Fruit fly (Drosophila melanogaster) whole organism, embryonic: Measurements from ENCODE around the gene Ppm1.

ENCODE experiments used
- Antp ChIP-seq: fragments of 200-800 bp; sonication (Bioruptor generic); optimal IDR thresholded peaks from 3 replicates; lab custom pipeline; 2016; ENCODE audit warnings: missing biosample characterization, missing genetic modification characterization
- Asciz ChIP-seq: fragments of 200-800 bp; sonication (Bioruptor generic); optimal IDR thresholded peaks from 2 replicates; lab custom pipeline; 2017; ENCODE audit warnings: missing biosample characterization, mild to moderate bottlenecking, missing genetic modification characterization, missing genetic modification reagents
- Bdp1 ChIP-seq: fragments of 200-800 bp; sonication (Bioruptor generic); optimal IDR thresholded peaks from 3 replicates; lab custom pipeline; 2016; ENCODE audit warnings: missing biosample characterization, missing genetic modification characterization
- CG10267 ChIP-seq: fragments of 200-800 bp; sonication (Bioruptor generic); optimal IDR thresholded peaks from 2 replicates; lab custom pipeline; 2018; ENCODE audit warnings: missing biosample characterization, mild to moderate bottlenecking, missing genetic modification characterization, moderate library complexity
- CG12104 ChIP-seq: fragments of 200-800 bp; sonication (Bioruptor generic); optimal IDR thresholded peaks from 3 replicates; lab custom pipeline; 2016; ENCODE audit warnings: missing biosample characterization, missing genetic modification characterization
- CG13296 ChIP-seq: fragments of 200-800 bp; sonication (Bioruptor generic); optimal IDR thresholded peaks from 3 replicates; lab custom pipeline; 2018; ENCODE audit warnings: missing biosample characterization, mild to moderate bottlenecking, missing genetic modification characterization
- CG1602 ChIP-seq: fragments of 200-800 bp; sonication (Bioruptor generic); optimal IDR thresholded peaks from 3 replicates; lab custom pipeline; 2016; ENCODE audit warnings: missing biosample characterization, missing genetic modification characterization
- CG2116 ChIP-seq: fragments of 200-800 bp; sonication (Bioruptor generic); optimal IDR thresholded peaks from 3 replicates; lab custom pipeline; 2018; ENCODE audit warnings: missing biosample characterization, mild to moderate bottlenecking, missing genetic modification characterization
- CG2199 ChIP-seq: fragments of 200-800 bp; sonication (Bioruptor generic); IDR thresholded peaks from 3 replicates; pipeline ENCODE4 v1.3.6; 2022; ENCODE audit warnings: missing biosample characterization, missing genetic modification characterization
- CG2875 ChIP-seq: fragments of 200-800 bp; sonication (Bioruptor generic); optimal IDR thresholded peaks from 2 replicates; lab custom pipeline; 2017; ENCODE audit warnings: missing biosample characterization, mild to moderate bottlenecking, missing genetic modification characterization, missing genetic modification reagents
- CG3163 ChIP-seq: fragments of 200-800 bp; sonication (Bioruptor generic); optimal IDR thresholded peaks from 3 replicates; lab custom pipeline; 2016; ENCODE audit warnings: missing biosample characterization, missing genetic modification characterization
- CG33557 ChIP-seq: fragments of 200-800 bp; sonication (Bioruptor generic); optimal IDR thresholded peaks from 2 replicates; lab custom pipeline; 2019; ENCODE audit warnings: missing biosample characterization, mild to moderate bottlenecking, missing genetic modification characterization, moderate library complexity
- CG3995 ChIP-seq: fragments of 200-800 bp; sonication (Bioruptor generic); optimal IDR thresholded peaks from 3 replicates; lab custom pipeline; 2016; ENCODE audit warnings: missing biosample characterization, missing genetic modification characterization
- CG4404 ChIP-seq: fragments of 200-800 bp; sonication (Bioruptor generic); IDR thresholded peaks from 2 replicates; pipeline ENCODE4 v1.3.6; 2022; ENCODE audit warnings: missing biosample characterization, missing genetic modification characterization
- CG6854 ChIP-seq: fragments of 200-800 bp; sonication (Bioruptor generic); optimal IDR thresholded peaks from 3 replicates; lab custom pipeline; 2017; ENCODE audit warnings: missing biosample characterization, mild to moderate bottlenecking, missing genetic modification characterization
- CG8944 ChIP-seq: fragments of 200-800 bp; sonication (Bioruptor generic); optimal IDR thresholded peaks from 3 replicates; lab custom pipeline; 2016; ENCODE audit warnings: missing biosample characterization, missing genetic modification characterization
- Camta ChIP-seq: fragments of 200-800 bp; sonication (Bioruptor generic); optimal IDR thresholded peaks from 2 replicates; lab custom pipeline; 2016; ENCODE audit warnings: missing biosample characterization, missing genetic modification characterization
- Chrac-16 ChIP-seq: fragments of 200-800 bp; sonication (Bioruptor generic); optimal IDR thresholded peaks from 3 replicates; lab custom pipeline; 2016; ENCODE audit warnings: missing biosample characterization, missing genetic modification characterization
- CoRest ChIP-seq: fragments of 200-800 bp; sonication (Bioruptor generic); optimal IDR thresholded peaks from 3 replicates; lab custom pipeline; 2018; ENCODE audit warnings: missing biosample characterization, mild to moderate bottlenecking, missing genetic modification characterization, moderate library complexity
- Eip74EF ChIP-seq, 2 experiments: fragments of 200-800 bp in 1 of 2; fragments of >200 bp in 1 of 2; sonication (Bioruptor generic) in 1 of 2; optimal IDR thresholded peaks; 2 replicates each; lab custom pipeline; 2017 to 2019; ENCODE audit warnings: missing biosample characterization in 2 of 2, missing genetic modification characterization in 2 of 2, mild to moderate bottlenecking in 1 of 2, moderate library complexity in 1 of 2
- HHEX ChIP-seq: fragments of 200-800 bp; sonication (Bioruptor generic); optimal IDR thresholded peaks from 3 replicates; lab custom pipeline; 2017; ENCODE audit warnings: missing biosample characterization, mild to moderate bottlenecking, missing genetic modification characterization, missing genetic modification reagents
- Med ChIP-seq: fragments of 200-800 bp; sonication (Bioruptor generic); peaks from one replicate; lab custom pipeline; 2016; ENCODE audit warnings: missing biosample characterization, missing genetic modification characterization, mild to moderate bottlenecking, inconsistent platforms, moderate library complexity
- Mrtf ChIP-seq: fragments of 200-800 bp; sonication (Bioruptor generic); IDR thresholded peaks from 3 replicates; pipeline ENCODE4 v1.3.6; 2022; ENCODE audit warnings: missing biosample characterization, missing genetic modification characterization
- Nf-YB ChIP-seq: fragments of 200-800 bp; sonication (Bioruptor generic); optimal IDR thresholded peaks from 3 replicates; lab custom pipeline; 2019; ENCODE audit warnings: missing biosample characterization, mild to moderate bottlenecking, missing genetic modification characterization, moderate library complexity
- Ptx1 ChIP-seq: fragments of 200-800 bp; sonication (Bioruptor generic); IDR thresholded peaks from 2 replicates; pipeline ENCODE4 v1.3.6; 2022; ENCODE audit warnings: missing biosample characterization, missing genetic modification characterization
- Vsx1 ChIP-seq: fragments of 200-800 bp; sonication (Bioruptor generic); optimal IDR thresholded peaks from 2 replicates; lab custom pipeline; 2017; ENCODE audit warnings: missing biosample characterization, mild to moderate bottlenecking, missing genetic modification characterization, missing genetic modification reagents
- ase ChIP-seq: fragments of 200-800 bp; sonication (Bioruptor generic); IDR thresholded peaks from 3 replicates; pipeline ENCODE4 v1.3.6; 2022; ENCODE audit warnings: missing biosample characterization, missing genetic modification characterization
- bigmax ChIP-seq: fragments of 200-800 bp; sonication (Bioruptor generic); optimal IDR thresholded peaks from 2 replicates; lab custom pipeline; 2018; ENCODE audit warnings: missing biosample characterization, mild to moderate bottlenecking, missing genetic modification characterization
- cas ChIP-seq: fragments of 200-800 bp; sonication (Bioruptor generic); IDR thresholded peaks from 2 replicates; pipeline ENCODE4 v1.3.6; 2022; ENCODE audit warnings: missing biosample characterization, missing genetic modification characterization
- cato ChIP-seq: fragments of 200-800 bp; sonication (Bioruptor generic); optimal IDR thresholded peaks from 2 replicates; lab custom pipeline; 2016; ENCODE audit warnings: missing biosample characterization, missing genetic modification characterization, borderline replicate concordance
- da ChIP-seq: fragments of 200-800 bp; sonication (Bioruptor generic); optimal IDR thresholded peaks from 2 replicates; lab custom pipeline; 2016; ENCODE audit warnings: missing biosample characterization, missing genetic modification characterization
- dmrt99B ChIP-seq: fragments of 200-800 bp; sonication (Bioruptor generic); optimal IDR thresholded peaks from 2 replicates; lab custom pipeline; 2018; ENCODE audit warnings: missing biosample characterization, mild to moderate bottlenecking, missing genetic modification characterization, moderate library complexity
- gce ChIP-seq: fragments of 200-800 bp; sonication (Bioruptor generic); IDR thresholded peaks from 3 replicates; pipeline ENCODE4 v1.3.6; 2022; ENCODE audit warnings: missing biosample characterization, missing genetic modification characterization
- gsb ChIP-seq: fragments of 200-800 bp; sonication (Bioruptor generic); IDR thresholded peaks from 2 replicates; pipeline ENCODE4 v1.3.6; 2022; ENCODE audit warnings: missing biosample characterization, missing genetic modification characterization
- hkb ChIP-seq, 2 experiments: fragments of 200-800 bp in 1 of 2; fragments of >200 bp in 1 of 2; sonication (Bioruptor generic) in 1 of 2; IDR thresholded peaks in 1 of 2; optimal IDR thresholded peaks in 1 of 2; 2 replicates each; pipeline versions ENCODE4 v1.3.6 to Lab custom; 2017 to 2022; ENCODE audit warnings: missing biosample characterization in 1 of 2, missing genetic modification characterization in 1 of 2
- kay ChIP-seq: fragments of 200-800 bp; sonication (Bioruptor generic); optimal IDR thresholded peaks from 2 replicates; lab custom pipeline; 2016; ENCODE audit warnings: missing biosample characterization, missing genetic modification characterization
- ken ChIP-seq: fragments of 200-800 bp; sonication (Bioruptor generic); IDR thresholded peaks from 3 replicates; pipeline ENCODE4 v1.3.6; 2022; ENCODE audit warnings: missing biosample characterization, missing genetic modification characterization
- mam ChIP-seq: fragments of 200-800 bp; sonication (Bioruptor generic); optimal IDR thresholded peaks from 3 replicates; lab custom pipeline; 2016; ENCODE audit warnings: missing biosample characterization, missing genetic modification characterization
- nau ChIP-seq: fragments of 200-800 bp; sonication (Bioruptor generic); optimal IDR thresholded peaks from 3 replicates; lab custom pipeline; 2017; ENCODE audit warnings: missing biosample characterization, mild to moderate bottlenecking, missing genetic modification characterization, missing genetic modification reagents
- nom ChIP-seq: fragments of 200-800 bp; sonication (Bioruptor generic); optimal IDR thresholded peaks from 2 replicates; lab custom pipeline; 2017; ENCODE audit warnings: missing biosample characterization, missing genetic modification characterization, mild to moderate bottlenecking, moderate library complexity, missing genetic modification reagents
- odd ChIP-seq: fragments of 200-800 bp; sonication (Bioruptor generic); optimal IDR thresholded peaks from 2 replicates; lab custom pipeline; 2017; ENCODE audit warnings: missing biosample characterization, mild to moderate bottlenecking, missing genetic modification characterization
- pho ChIP-seq: fragments of 200-800 bp; sonication (Bioruptor generic); optimal IDR thresholded peaks from 2 replicates; lab custom pipeline; 2016; ENCODE audit warnings: missing biosample characterization, missing genetic modification characterization
- rib ChIP-seq: fragments of 200-800 bp; sonication (Bioruptor generic); IDR thresholded peaks from 2 replicates; pipeline ENCODE4 v1.3.6; 2022; ENCODE audit warnings: missing biosample characterization, missing genetic modification characterization
- sob ChIP-seq: fragments of 200-800 bp; sonication (Bioruptor generic); IDR thresholded peaks from 2 replicates; pipeline ENCODE4 v1.3.6; 2022; ENCODE audit warnings: missing biosample characterization, missing genetic modification characterization
- sr ChIP-seq: fragments of 200-800 bp; sonication (Bioruptor generic); IDR thresholded peaks from 3 replicates; pipeline ENCODE4 v1.3.6; 2022; ENCODE audit warnings: missing biosample characterization, missing genetic modification characterization
- yki ChIP-seq: fragments of >200 bp; optimal IDR thresholded peaks from 3 replicates; lab custom pipeline; 2018
- z ChIP-seq: fragments of 200-800 bp; sonication (Bioruptor generic); IDR thresholded peaks from 3 replicates; pipeline ENCODE4 v1.3.6; 2022; ENCODE audit warnings: missing biosample characterization, missing genetic modification characterization
- zen2 ChIP-seq: fragments of 200-800 bp; sonication (Bioruptor generic); IDR thresholded peaks from 3 replicates; pipeline ENCODE4 v1.3.6; 2022; ENCODE audit warnings: missing biosample characterization, missing genetic modification characterization; ENCODE audit not compliant: partially characterized antibody

Gene Ppm1

dm6 chr3L:611639-612611, 30.8 kb downstream of the Ppm1 start (continued):
- TF ChIP-seq cato (GFP tag; lab: Kevin White, UChicago) (peak; percentile 3), dmrt99B (tag; lab: Kevin White, UChicago) (peak; percentile 68), CG3995 (peak; percentile 43), yki (lab: Kevin White, UChicago) (no peak), ken (GFP tag; lab: Robert Waterston, UW) (peak; percentile 74; the same call in 2 of the 3 replicates), HHEX (peak; percentile 81), Antp (GFP tag; lab: Kevin White, UChicago) (peak; percentile 72), Nf-YB (GFP tag; lab: Kevin White, UChicago) (peak; percentile 32), CG33557 (peak; percentile 16), CG10267 (peak; percentile 32), CG4404 (GFP tag; lab: Robert Waterston, UW) (peak; percentile 62), sob (peak; percentile 74), odd (peak; percentile 79), CG3163 (GFP tag; lab: Kevin White, UChicago) (peak; percentile 57), ase (peak; percentile 58; the same call in 2 of the 3 replicates), Chrac-16 (peak; percentile 2), cas (GFP tag; lab: Robert Waterston, UW) (peak; percentile 66; the same call in 1 of the 2 replicates), CoRest (tag; lab: Kevin White, UChicago) (peak; percentile 74), CG8944 (GFP tag; lab: Kevin White, UChicago) (peak; percentile 64), hkb (optimal IDR thresholded peaks at IDR 0.05; lab: Kevin White, UChicago) (no peak), hkb (GFP tag; IDR thresholded peaks at IDR 0.05; lab: Robert Waterston, UW) (peak; percentile 65), Eip74EF (GFP tag; optimal IDR thresholded peaks at IDR 0.05; lab: Kevin White, UChicago) (peak in 1 of 2 experiments; percentile 9), z (GFP tag; lab: Robert Waterston, UW) (no peak), CG13296 (GFP tag; lab: Kevin White, UChicago) (peak; percentile 84), gce (GFP tag; lab: Robert Waterston, UW) (peak; percentile 50; the same call in 1 of the 3 replicates), Camta (GFP tag; lab: Kevin White, UChicago) (peak; percentile 42), rib (GFP tag; lab: Robert Waterston, UW) (peak; percentile 70), CG2875 (peak; percentile 63), mam (peak; percentile 48), CG1602 (GFP tag; lab: Kevin White, UChicago) (no peak), CG2116 (peak; percentile 25), Bdp1 (GFP tag; lab: Kevin White, UChicago) (peak; percentile 34), da (GFP tag; lab: Kevin White, UChicago) (peak; percentile 41), sr (GFP tag; lab: Robert Waterston, UW) (peak; percentile 47; the same call in 1 of the 3 replicates), pho (GFP tag; lab: Kevin White, UChicago) (peak; percentile 13), CG6854 (GFP tag; lab: Kevin White, UChicago) (peak; percentile 62), Mrtf (GFP tag; lab: Robert Waterston, UW) (peak; percentile 75), Asciz (GFP tag; lab: Kevin White, UChicago) (peak; percentile 34), CG12104 (peak; percentile 60), bigmax (GFP tag; lab: Kevin White, UChicago) (no peak), Med (GFP tag; lab: Kevin White, UChicago) (peak; percentile 97), gsb (peak; percentile 76), nom (GFP tag; lab: Kevin White, UChicago) (peak; percentile 8), CG2199 (GFP tag; lab: Robert Waterston, UW) (no peak), Ptx1 (peak; percentile 60; the same call in 1 of the 2 replicates), nau (peak; percentile 52), Vsx1 (GFP tag; lab: Kevin White, UChicago) (peak; percentile 64), zen2 (GFP tag; lab: Robert Waterston, UW) (no peak), kay (GFP tag; lab: Kevin White, UChicago) (peak; percentile 43)
